Worm (Caenorhabditis elegans) whole organism, L4 larva: ENCODE results near the gene srw-127.

Source experiments
- F37D6.2 ChIP-seq: sonication (generic microtip); optimal IDR thresholded peaks from 2 replicates; lab custom pipeline; 2016; ENCODE audit warnings: mild to moderate bottlenecking, missing genetic modification characterization, missing compliant biosample characterization
- F44E2.7 ChIP-seq: fragments of 200-800 bp; sonication (Bioruptor generic); IDR thresholded peaks from 2 replicates; pipeline ENCODE4 v2.1.2; 2022; ENCODE audit warnings: missing genetic modification characterization, missing compliant biosample characterization
- Y105C5A.15 ChIP-seq: fragments of 200-800 bp; sonication (Bioruptor generic); IDR thresholded peaks from 2 replicates; pipeline ENCODE4 v1.3.6; 2022; ENCODE audit warnings: missing genetic modification characterization, missing compliant biosample characterization
- Y48G9A.11 ChIP-seq: fragments of 200-800 bp; sonication (Bioruptor generic); IDR thresholded peaks from 2 replicates; pipeline ENCODE4 v1.3.6; 2022; ENCODE audit warnings: missing genetic modification reagents, missing genetic modification characterization, missing compliant biosample characterization
- ZK546.5 ChIP-seq, 2 experiments: sonication (generic microtip); optimal IDR thresholded peaks; 2 replicates each; lab custom pipeline; 2017; ENCODE audit warnings: missing biosample characterization in 2 of 2, missing genetic modification characterization in 2 of 2
- aha-1 ChIP-seq: fragments of 150-350 bp; peaks from one replicate; lab custom pipeline; 2014; ENCODE audit warnings: missing biosample characterization, missing genetic modification characterization
- arid-1 ChIP-seq: fragments of 200-800 bp; sonication (Bioruptor generic); conservative IDR thresholded peaks from 2 replicates; pipeline ENCODE4 v1.3.6; 2022; ENCODE audit warnings: missing genetic modification reagents, missing genetic modification characterization, missing compliant biosample characterization
- ceh-20 ChIP-seq: fragments of 200-800 bp; sonication (Bioruptor generic); IDR thresholded peaks from 2 replicates; pipeline ENCODE4 v1.3.6; 2022; ENCODE audit warnings: missing genetic modification reagents, missing genetic modification characterization, missing compliant biosample characterization
- ceh-44 ChIP-seq: fragments of 200-800 bp; sonication (Bioruptor generic); IDR thresholded peaks from 2 replicates; pipeline ENCODE4 v1.3.6; 2022; ENCODE audit warnings: missing genetic modification reagents, missing genetic modification characterization, missing compliant biosample characterization
- cey-2 ChIP-seq: sonication (generic microtip); optimal IDR thresholded peaks from 3 replicates; lab custom pipeline; 2017; ENCODE audit warnings: missing genetic modification characterization, mild to moderate bottlenecking, missing compliant biosample characterization, antibody characterized with exemption, borderline replicate concordance; ENCODE audit not compliant: insufficient read depth
- daf-16 ChIP-seq, 3 experiments: sonication (generic microtip); optimal IDR thresholded peaks; 2 replicates each; lab custom pipeline; 2016 to 2017; ENCODE audit warnings: missing genetic modification characterization in 3 of 3, missing genetic modification reagents in 3 of 3, mild to moderate bottlenecking in 2 of 3, missing compliant biosample characterization in 2 of 3, missing biosample characterization in 1 of 3, moderate library complexity in 1 of 3
- dmd-6 ChIP-seq: fragments of 200-800 bp; sonication (Bioruptor generic); IDR thresholded peaks from 2 replicates; pipeline ENCODE4 v1.3.6; 2022; ENCODE audit warnings: missing genetic modification reagents, missing genetic modification characterization, missing compliant biosample characterization
- egl-43 ChIP-seq: fragments of 200-800 bp; sonication (Bioruptor generic); IDR thresholded peaks from 2 replicates; pipeline ENCODE4 v1.3.6; 2022; ENCODE audit warnings: missing genetic modification reagents, missing genetic modification characterization, missing compliant biosample characterization
- hif-1 ChIP-seq, 2 experiments: sonication (generic microtip); optimal IDR thresholded peaks; 2 replicates each; lab custom pipeline; 2016 to 2017; ENCODE audit warnings: missing compliant biosample characterization in 2 of 2, missing genetic modification characterization in 2 of 2, missing genetic modification reagents in 2 of 2, missing genotype in 2 of 2, mild to moderate bottlenecking in 1 of 2
- hlh-11 ChIP-seq: fragments of 200-800 bp; sonication (Bioruptor generic); optimal IDR thresholded peaks from 2 replicates; lab custom pipeline; 2018; ENCODE audit warnings: mild to moderate bottlenecking, missing genetic modification characterization, missing compliant biosample characterization
- hlh-30 ChIP-seq: sonication (generic microtip); optimal IDR thresholded peaks from 2 replicates; lab custom pipeline; 2017; ENCODE audit warnings: antibody characterized with exemption, mild to moderate bottlenecking, missing genetic modification characterization, missing compliant biosample characterization; ENCODE audit not compliant: insufficient read depth
- lin-1 ChIP-seq: fragments of 200-800 bp; sonication (Bioruptor generic); IDR thresholded peaks from 2 replicates; pipeline ENCODE4 v1.3.6; 2022; ENCODE audit warnings: missing genetic modification reagents, missing genetic modification characterization, missing compliant biosample characterization
- lin-13 ChIP-seq: fragments of 150-350 bp; optimal IDR thresholded peaks from 2 replicates; lab custom pipeline; 2014; ENCODE audit warnings: missing biosample characterization, missing genetic modification reagents, missing genetic modification characterization
- lin-29 ChIP-seq: fragments of 200-800 bp; sonication (Bioruptor generic); IDR thresholded peaks from 2 replicates; pipeline ENCODE4 v1.3.6; 2022; ENCODE audit warnings: missing genetic modification reagents, missing genetic modification characterization, missing compliant biosample characterization
- lir-3 ChIP-seq: sonication (generic microtip); optimal IDR thresholded peaks from 2 replicates; lab custom pipeline; 2016; ENCODE audit warnings: mild to moderate bottlenecking, missing genetic modification characterization, missing compliant biosample characterization
- lsy-2 ChIP-seq, 2 experiments: fragments of 150-350 bp in 1 of 2; sonication (generic microtip) in 1 of 2; optimal IDR thresholded peaks; 2 replicates each; lab custom pipeline; 2014 to 2017; ENCODE audit warnings: missing biosample characterization in 2 of 2, missing genetic modification characterization in 2 of 2
- madf-9 ChIP-seq: fragments of 200-800 bp; sonication (Bioruptor generic); conservative IDR thresholded peaks from 2 replicates; pipeline ENCODE4 v1.3.6; 2022; ENCODE audit warnings: missing genetic modification reagents, missing genetic modification characterization, missing compliant biosample characterization
- mep-1 ChIP-seq: fragments of 150-350 bp; sonication (generic microtip); optimal IDR thresholded peaks from 3 replicates; lab custom pipeline; 2014; ENCODE audit warnings: missing biosample characterization, missing genetic modification characterization
- mxl-2 ChIP-seq: fragments of 200-800 bp; sonication (Bioruptor generic); conservative IDR thresholded peaks from 2 replicates; pipeline ENCODE4 v1.3.6; 2022; ENCODE audit warnings: missing genetic modification reagents, missing genetic modification characterization, missing compliant biosample characterization
- nhr-10 ChIP-seq: fragments of 150-350 bp; optimal IDR thresholded peaks from 2 replicates; lab custom pipeline; 2014; ENCODE audit warnings: missing biosample characterization, missing genetic modification characterization
- nhr-11 ChIP-seq: fragments of 150-350 bp; optimal IDR thresholded peaks from 2 replicates; lab custom pipeline; 2014; ENCODE audit warnings: missing biosample characterization, missing genetic modification characterization
- nhr-111 ChIP-seq: fragments of 200-800 bp; sonication (Bioruptor generic); optimal IDR thresholded peaks from 2 replicates; lab custom pipeline; 2018; ENCODE audit warnings: mild to moderate bottlenecking, missing genetic modification characterization, missing compliant biosample characterization
- nhr-25 ChIP-seq: sonication (generic microtip); optimal IDR thresholded peaks from 2 replicates; lab custom pipeline; 2017; ENCODE audit warnings: missing genetic modification characterization, mild to moderate bottlenecking, missing compliant biosample characterization, antibody characterized with exemption, moderate library complexity, borderline replicate concordance; ENCODE audit not compliant: insufficient read depth
- nhr-77 ChIP-seq: fragments of 150-350 bp; optimal IDR thresholded peaks from 2 replicates; lab custom pipeline; 2014; ENCODE audit warnings: missing biosample characterization, missing genetic modification characterization
- rbr-2 ChIP-seq: sonication (generic microtip); optimal IDR thresholded peaks from 2 replicates; lab custom pipeline; 2016; ENCODE audit warnings: missing genotype, missing genetic modification characterization, missing compliant biosample characterization
- sdz-12 ChIP-seq: fragments of 200-800 bp; sonication (Bioruptor generic); optimal IDR thresholded peaks from 2 replicates; lab custom pipeline; 2018; ENCODE audit warnings: mild to moderate bottlenecking, missing genetic modification characterization, missing compliant biosample characterization
- set-16 ChIP-seq: fragments of 200-800 bp; sonication (Bioruptor generic); IDR thresholded peaks from 2 replicates; pipeline ENCODE4 v1.3.6; 2022; ENCODE audit warnings: missing genetic modification reagents, missing genetic modification characterization, missing compliant biosample characterization
- spr-3 ChIP-seq: fragments of 200-800 bp; sonication (Bioruptor generic); optimal IDR thresholded peaks from 2 replicates; lab custom pipeline; 2018; ENCODE audit warnings: mild to moderate bottlenecking, missing genetic modification characterization, missing compliant biosample characterization
- tag-97 ChIP-seq: fragments of 200-800 bp; sonication (Bioruptor generic); IDR thresholded peaks from 2 replicates; pipeline ENCODE4 v1.3.6; 2022; ENCODE audit warnings: missing genetic modification characterization, missing compliant biosample characterization
- unc-130 ChIP-seq: sonication (generic microtip); optimal IDR thresholded peaks from 2 replicates; lab custom pipeline; 2016; ENCODE audit warnings: missing genetic modification reagents, missing genetic modification characterization, missing compliant biosample characterization
- unc-39 ChIP-seq: sonication (generic microtip); optimal IDR thresholded peaks from 2 replicates; lab custom pipeline; 2017; ENCODE audit warnings: missing biosample characterization, missing genetic modification characterization
- unc-62 ChIP-seq, 3 experiments: fragments of 150-350 bp in 1 of 3; sonication (generic microtip); optimal IDR thresholded peaks in 2 of 3; peaks in 1 of 3; 1 replicate in 1 of 3; 2 replicates in 2 of 3; lab custom pipeline; 2014 to 2017; ENCODE audit warnings: missing biosample characterization in 3 of 3, missing genetic modification characterization in 3 of 3, missing genetic modification reagents in 3 of 3, missing genotype in 1 of 3
- vab-7 ChIP-seq: fragments of 200-800 bp; sonication (Bioruptor generic); IDR thresholded peaks from 2 replicates; pipeline ENCODE4 v1.3.6; 2022; ENCODE audit warnings: missing genetic modification reagents, missing genetic modification characterization, missing compliant biosample characterization
- zfp-3 ChIP-seq: fragments of 200-800 bp; sonication (Bioruptor generic); conservative IDR thresholded peaks from 2 replicates; pipeline ENCODE4 v1.3.6; 2022; ENCODE audit warnings: missing genetic modification reagents, missing genetic modification characterization, missing compliant biosample characterization
- zip-2 ChIP-seq: fragments of 150-350 bp; optimal IDR thresholded peaks from 2 replicates; lab custom pipeline; 2014; ENCODE audit warnings: missing biosample characterization, missing genetic modification characterization

Gene srw-127

DNA sequence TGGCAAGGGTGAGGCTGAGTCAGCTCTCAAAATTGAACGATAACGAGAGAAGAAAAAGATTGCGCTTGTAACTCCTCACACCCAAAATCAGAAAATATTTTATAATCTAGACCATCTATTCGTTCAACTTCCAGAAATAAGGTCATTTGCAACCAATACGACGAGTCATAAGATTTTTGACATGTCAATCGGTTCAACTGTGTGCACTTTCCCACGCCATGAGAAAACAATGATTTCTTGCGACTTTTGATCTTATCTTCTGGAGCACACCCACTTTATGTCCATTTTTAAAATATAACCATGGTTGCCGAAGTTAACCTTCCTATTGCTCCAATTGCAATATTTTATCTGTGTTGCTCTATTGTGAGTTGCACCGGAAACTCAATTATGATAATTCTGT is 4.3 kb downstream of the srw-127 start, which contains the start of gene srsx-32:
srsx-32 (plus strand) TSS at position 301 of the 400 bp plus-strand sequence.
- no peak for TF ChIP-seq spr-3 (GFP tag; lab: Kevin White, UChicago)
- TF ChIP-seq lin-1 = no peak
- TF ChIP-seq nhr-77 = no peak
- TF ChIP-seq rbr-2 (tag; lab: Kevin White, UChicago) = no peak
- TF ChIP-seq zip-2 = no peak
- no peak for TF ChIP-seq daf-16 (GFP tag; optimal IDR thresholded peaks at IDR 0.05; lab: Kevin White, UChicago)
- TF ChIP-seq daf-16 (tag; optimal IDR thresholded peaks at IDR 0.05; lab: Kevin White, UChicago) = no peak
- TF ChIP-seq ZK546.5 (tag; optimal IDR thresholded peaks at IDR 0.05; lab: Kevin White, UChicago) = no peak
- TF ChIP-seq dmd-6 (GFP tag; lab: Robert Waterston, UW) = no peak
- no peak for TF ChIP-seq F44E2.7 (GFP tag; lab: Robert Waterston, UW)
- TF ChIP-seq ceh-44 = no peak

DNA sequence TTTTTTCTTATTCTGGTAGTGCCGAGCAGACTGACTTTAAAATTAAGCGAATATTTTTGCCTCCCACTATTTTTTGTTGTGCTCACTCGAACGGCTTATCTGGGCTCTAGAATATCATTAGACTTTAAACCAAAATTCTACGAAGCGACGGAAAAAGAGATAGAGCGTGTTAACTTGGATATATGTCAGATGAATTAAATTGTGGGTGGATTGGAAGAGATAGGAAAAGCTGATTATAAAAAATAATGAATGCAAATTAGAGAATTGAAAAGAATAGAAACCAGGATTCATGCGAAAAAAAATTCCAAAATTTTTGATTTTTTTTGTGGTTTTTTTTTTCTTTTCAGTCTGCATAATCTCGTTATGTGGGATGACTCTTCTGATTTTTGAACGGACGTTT is 9.1 kb downstream of the srw-127 start, which contains the start of gene F20A1.4:
F20A1.4 (minus strand) TSS at position 101 of the 400 bp plus-strand sequence.
- TF ChIP-seq nhr-10 (tag; lab: Kevin White, UChicago) (no peak), tag-97 (GFP tag; lab: Robert Waterston, UW) (no peak), lin-13 (GFP tag; lab: Kevin White, UChicago) (no peak)

DNA sequence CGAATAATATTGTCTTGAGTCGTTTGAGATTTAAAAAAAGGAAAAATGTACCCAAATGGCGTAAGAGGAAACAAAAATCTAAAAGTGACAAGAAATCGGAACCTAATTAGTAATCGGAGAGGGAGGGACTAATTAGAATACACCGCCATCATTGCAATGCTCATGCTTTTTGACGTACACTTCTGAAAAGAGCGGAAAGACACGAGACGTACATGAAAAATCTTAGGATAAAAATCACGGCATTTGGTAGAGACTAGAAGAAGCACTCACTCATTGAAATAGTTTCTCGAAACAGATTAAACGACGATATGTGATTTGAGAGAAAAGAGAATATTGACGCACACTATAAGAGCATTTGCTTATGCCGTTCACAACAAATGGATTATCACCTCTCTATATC is 10.3 kb downstream of the srw-127 start:
- TF ChIP-seq Y105C5A.15 (GFP tag; lab: Robert Waterston, UW) = no peak
- TF ChIP-seq unc-39 = no peak

DNA sequence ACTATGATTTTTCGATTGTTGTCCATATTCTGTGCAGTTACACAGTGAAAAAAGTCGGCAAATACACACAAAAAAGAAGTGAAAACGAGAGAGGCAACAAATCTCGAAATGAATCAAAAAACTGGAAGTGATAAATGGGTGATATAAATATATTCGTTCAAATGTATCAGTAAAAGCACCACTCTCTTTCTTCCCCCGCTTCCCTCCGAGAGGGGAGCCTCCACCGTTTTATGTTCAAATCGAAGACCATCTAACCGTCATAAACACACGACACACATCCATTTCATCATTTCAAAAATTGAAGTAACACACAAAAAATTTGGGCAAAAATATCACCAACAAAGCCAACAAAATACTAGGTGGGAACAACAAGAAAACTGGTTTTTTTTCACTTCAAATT is 14.3 kb downstream of the srw-127 start, which contains the start of gene F20A1.6:
F20A1.6 (minus strand) TSS at position 101 of the 400 bp plus-strand sequence.
- TF ChIP-seq unc-130 (GFP tag; lab: Kevin White, UChicago) (no peak), set-16 (no peak), Y48G9A.11 (GFP tag; lab: Robert Waterston, UW) (no peak), sdz-12 (GFP tag; lab: Kevin White, UChicago) (no peak), lin-29 (GFP tag; lab: Robert Waterston, UW) (no peak), hlh-11 (tag; lab: Kevin White, UChicago) (no peak), nhr-11 (tag; lab: Kevin White, UChicago) (no peak), lsy-2 (tag; optimal IDR thresholded peaks at IDR 0.05; lab: Kevin White, UChicago) (no peak), zfp-3 (GFP tag; lab: Robert Waterston, UW) (no peak), unc-62 (GFP tag; optimal IDR thresholded peaks at IDR 0.05 in 1 of 2; lab: Kevin White, UChicago) (no peak), unc-62 (tag; optimal IDR thresholded peaks at IDR 0.05; lab: Kevin White, UChicago) (no peak), cey-2 (tag; lab: Kevin White, UChicago) (no peak)
- TF ChIP-seq, all 104 proteins: peak for 0

DNA sequence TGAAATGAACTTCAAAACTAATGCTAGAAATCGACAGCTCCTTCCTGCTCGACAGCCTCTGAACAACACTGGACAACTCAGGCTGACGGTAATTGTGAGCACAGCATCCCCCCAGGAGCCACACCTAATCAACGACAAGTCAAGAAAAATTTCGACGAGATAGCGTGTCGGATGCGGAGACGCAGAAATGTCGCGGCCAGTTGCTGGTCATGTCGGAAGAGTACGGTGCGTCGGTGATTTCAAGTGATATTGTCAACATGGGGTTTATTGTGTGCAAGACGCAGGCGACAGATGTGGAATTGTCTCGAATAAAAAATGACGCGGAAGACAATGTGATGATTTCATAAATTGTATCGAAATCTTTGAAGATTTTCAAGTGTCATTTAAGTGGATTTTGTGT is 23.8 kb downstream of the srw-127 start, which contains the start of gene twk-11:
twk-11 (minus strand) TSS at position 101 of the 400 bp plus-strand sequence.
- TF ChIP-seq unc-130 (GFP tag; lab: Kevin White, UChicago) = no peak
- peak; percentile 7 for TF ChIP-seq aha-1 (tag; lab: Kevin White, UChicago)

DNA sequence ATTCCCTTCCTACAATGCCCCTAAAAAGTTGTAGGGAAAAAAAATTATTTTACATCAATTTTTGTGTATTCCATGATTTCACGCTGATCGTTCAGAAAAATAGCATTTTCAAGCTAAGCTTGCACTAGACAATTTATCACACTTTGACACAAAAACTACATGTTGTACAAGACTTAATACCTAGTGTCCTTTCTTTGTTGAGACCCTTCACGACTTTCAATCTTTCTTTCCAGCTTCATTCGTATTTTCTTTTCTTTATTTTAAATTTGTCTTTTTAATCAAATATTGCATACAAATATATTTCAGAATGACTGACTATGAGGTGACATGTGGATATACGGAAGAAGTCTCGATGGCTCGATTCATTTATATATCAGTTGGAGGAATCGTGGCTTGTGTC is 33.3 kb downstream of the srw-127 start, which contains the start of gene F20A1.2:
F20A1.2 (plus strand) TSS at position 301 of the 400 bp plus-strand sequence.
- no peak for TF ChIP-seq nhr-25
- no peak for TF ChIP-seq hlh-30
- TF ChIP-seq spr-3 (GFP tag; lab: Kevin White, UChicago) = no peak
- no peak for TF ChIP-seq aha-1 (tag; lab: Kevin White, UChicago)
- no peak for TF ChIP-seq egl-43 (GFP tag; lab: Robert Waterston, UW)
- TF ChIP-seq zfp-3 (GFP tag; lab: Robert Waterston, UW) = no peak
- TF ChIP-seq ceh-20 (GFP tag; lab: Robert Waterston, UW) = no peak
- TF ChIP-seq mep-1 (tag; lab: Kevin White, UChicago) = no peak
- no peak for TF ChIP-seq F37D6.2 (tag; lab: Kevin White, UChicago)
- no peak for TF ChIP-seq madf-9 (GFP tag; lab: Robert Waterston, UW)
- no peak for TF ChIP-seq mxl-2 (GFP tag; lab: Robert Waterston, UW)
- no peak for TF ChIP-seq lsy-2 (tag; optimal IDR thresholded peaks at IDR 0.05; lab: Kevin White, UChicago)
- no peak for TF ChIP-seq vab-7 (GFP tag; lab: Robert Waterston, UW)
- no peak for TF ChIP-seq arid-1 (GFP tag; lab: Robert Waterston, UW)
- no peak for TF ChIP-seq lir-3 (tag; lab: Kevin White, UChicago)
- TF ChIP-seq hif-1 (tag; optimal IDR thresholded peaks at IDR 0.05; lab: Kevin White, UChicago) = no peak
- no peak for TF ChIP-seq nhr-111 (GFP tag; lab: Kevin White, UChicago)
